In the genomic region with DNA sequence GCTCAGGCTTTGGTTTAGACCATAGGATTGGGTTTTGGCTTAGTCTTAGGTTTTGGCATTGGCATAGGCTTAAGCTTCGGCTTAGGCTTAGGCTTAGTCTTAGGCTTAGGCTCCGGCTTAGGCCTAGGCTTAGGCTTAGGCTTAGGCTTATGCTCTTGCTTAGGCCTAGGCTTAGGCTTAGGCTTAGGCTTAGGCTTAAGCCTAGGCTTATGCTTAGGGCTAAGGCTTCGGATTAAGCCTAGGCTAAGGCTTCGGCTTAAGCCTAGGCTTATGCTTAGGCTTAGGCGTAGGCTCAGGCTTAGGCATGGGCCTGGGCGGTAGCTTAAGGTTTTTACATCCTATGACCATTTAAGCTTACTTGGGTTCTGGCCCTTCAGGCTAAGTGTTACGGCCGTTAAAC, we compare ENCODE assay signal across 4 worm cellular contexts.
TF ChIP-seq lines count a peak whose summit lies in the region.

No protein-coding gene starts in this region.

TF ChIP-seq in whole organism, early embryonic, 17 proteins besides CTCF, POLR2A, EP300 and RAD21:
- TF ChIP-seq tbx-11 (GFP tag; IDR thresholded peaks at IDR 0.05; lab: Robert Waterston, UW) (no peak), ceh-36 (tag; optimal IDR thresholded peaks at IDR 0.05; lab: Kevin White, UChicago) (peak; percentile 91)
TF ChIP-seq in whole organism, early embryonic: peak in this region for 1.

TF ChIP-seq in whole organism, late embryonic, 69 proteins besides CTCF, POLR2A, EP300 and RAD21:
- TF ChIP-seq pha-2 (tag; optimal IDR thresholded peaks at IDR 0.05; lab: Kevin White, UChicago) (no peak), mec-3 (tag; optimal IDR thresholded peaks at IDR 0.05; lab: Kevin White, UChicago; ENCODE audit: borderline replicate concordance) (peak; percentile 24), dve-1 (tag; optimal IDR thresholded peaks at IDR 0.05; lab: Kevin White, UChicago) (peak; percentile 79)

TF ChIP-seq in whole organism, midembryonic, 9 proteins besides CTCF, POLR2A, EP300 and RAD21:
- TF ChIP-seq cog-1 (tag; optimal IDR thresholded peaks at IDR 0.05; lab: Kevin White, UChicago) (no peak), tab-1 (GFP tag; IDR thresholded peaks at IDR 0.05; lab: Robert Waterston, UW) (no peak), flt-1 (GFP tag; IDR thresholded peaks at IDR 0.05; lab: Robert Waterston, UW) (no peak), klf-2 (GFP tag; conservative IDR thresholded peaks at IDR 0.05; lab: Robert Waterston, UW) (no peak), ref-1 (GFP tag; conservative IDR thresholded peaks at IDR 0.05; lab: Robert Waterston, UW) (no peak), ztf-29 (GFP tag; IDR thresholded peaks at IDR 0.05; lab: Robert Waterston, UW) (peak; percentile 29; the same call in 1 of the 2 replicates)

TF ChIP-seq in whole organism, mixed stage, embryonic, 35 proteins besides CTCF, POLR2A, EP300 and RAD21:
- TF ChIP-seq nhr-12 (tag; optimal IDR thresholded peaks at IDR 0.05; lab: Kevin White, UChicago) (no peak), ham-2 (GFP tag; optimal IDR thresholded peaks at IDR 0.05; lab: Kevin White, UChicago) (peak; percentile 35)
